Worm (Caenorhabditis elegans) whole organism, L2 larva: ENCODE measurements around the gene sul-2.

Source experiments
- aly-2 ChIP-seq: fragments of 150-350 bp; optimal IDR thresholded peaks from 2 replicates; lab custom pipeline; 2014; ENCODE audit warnings: missing biosample characterization, missing genetic modification characterization
- blmp-1 ChIP-seq: sonication (generic microtip); optimal IDR thresholded peaks from 2 replicates; lab custom pipeline; 2017; ENCODE audit warnings: missing genetic modification characterization, mild to moderate bottlenecking, missing compliant biosample characterization, antibody characterized with exemption, moderate library complexity; ENCODE audit not compliant: insufficient read depth
- egl-27 ChIP-seq: sonication (generic microtip); optimal IDR thresholded peaks from 3 replicates; lab custom pipeline; 2017; ENCODE audit warnings: missing biosample characterization, missing genetic modification reagents, missing genetic modification characterization
- lin-13 ChIP-seq: fragments of 150-350 bp; optimal IDR thresholded peaks from 2 replicates; lab custom pipeline; 2014; ENCODE audit warnings: missing biosample characterization, missing genetic modification reagents, missing genetic modification characterization
- nhr-237 ChIP-seq: fragments of 150-350 bp; optimal IDR thresholded peaks from 2 replicates; lab custom pipeline; 2014; ENCODE audit warnings: missing biosample characterization, missing genetic modification characterization
- skn-1 ChIP-seq: sonication (generic microtip); optimal IDR thresholded peaks from 2 replicates; lab custom pipeline; 2017; ENCODE audit warnings: missing biosample characterization, missing genetic modification characterization
- sma-9 ChIP-seq, 2 experiments: fragments of 150-350 bp in 1 of 2; sonication (generic microtip) in 1 of 2; optimal IDR thresholded peaks; 2 replicates each; lab custom pipeline; 2014 to 2016; ENCODE audit warnings: missing genetic modification characterization in 2 of 2, mild to moderate bottlenecking in 1 of 2, missing biosample characterization in 1 of 2, missing compliant biosample characterization in 1 of 2, missing genetic modification reagents in 1 of 2, moderate library complexity in 1 of 2
- ztf-11 ChIP-seq: sonication (generic microtip); optimal IDR thresholded peaks from 2 replicates; lab custom pipeline; 2017; ENCODE audit warnings: missing biosample characterization, missing genetic modification characterization

- TF ChIP-seq ztf-11 (tag; lab: Kevin White, UChicago): no peak
- no peak for TF ChIP-seq blmp-1 (tag; lab: Kevin White, UChicago)
- no peak for TF ChIP-seq skn-1 (tag; lab: Kevin White, UChicago)
- no peak for TF ChIP-seq lin-13
- TF ChIP-seq sma-9 (GFP tag; optimal IDR thresholded peaks at IDR 0.05; lab: Kevin White, UChicago): no peak
- TF ChIP-seq sma-9 (tag; optimal IDR thresholded peaks at IDR 0.05; lab: Kevin White, UChicago): no peak
- no peak for TF ChIP-seq nhr-237 (tag; lab: Kevin White, UChicago)
- TF ChIP-seq aly-2 (tag; lab: Kevin White, UChicago): no peak
- no peak for TF ChIP-seq egl-27 (tag; lab: Kevin White, UChicago)
Measured at ce11 chrV:8114542-8114941, 43.0 kb upstream of the sul-2 start.
